Fruit fly (Drosophila melanogaster) whole organism, prepupa: ENCODE results near the gene Hsp26.
A peak's percentile ranks its signal among the peaks of the same experiment; 100 is the strongest.

Experiments
- CG10631 ChIP-seq: fragments of 200-800 bp; sonication (Bioruptor generic); optimal IDR thresholded peaks from 2 replicates; lab custom pipeline; 2016; ENCODE audit warnings: missing biosample characterization, missing genetic modification characterization
- CG10669 ChIP-seq: fragments of 200-800 bp; sonication (Bioruptor generic); optimal IDR thresholded peaks from 3 replicates; lab custom pipeline; 2018; ENCODE audit warnings: missing biosample characterization, mild to moderate bottlenecking, missing genetic modification characterization, moderate library complexity
- CG11294 ChIP-seq: fragments of 200-800 bp; sonication (Bioruptor generic); IDR thresholded peaks from 2 replicates; pipeline ENCODE4 v1.3.6; 2022; ENCODE audit warnings: missing biosample characterization, missing genetic modification characterization
- CG11762 ChIP-seq: fragments of 200-800 bp; sonication (Bioruptor generic); optimal IDR thresholded peaks from 3 replicates; lab custom pipeline; 2016; ENCODE audit warnings: missing biosample characterization, missing genetic modification characterization; ENCODE audit not compliant: insufficient read depth
- CG11902 ChIP-seq: fragments of 200-800 bp; sonication (Bioruptor generic); optimal IDR thresholded peaks from 3 replicates; lab custom pipeline; 2016; ENCODE audit warnings: missing biosample characterization, missing genetic modification characterization
- CG15336 ChIP-seq: fragments of 200-800 bp; sonication (Bioruptor generic); IDR thresholded peaks from 2 replicates; pipeline ENCODE4 v1.3.6; 2022; ENCODE audit warnings: missing biosample characterization, missing genetic modification characterization
- CG3032 ChIP-seq: fragments of 200-800 bp; optimal IDR thresholded peaks from 2 replicates; lab custom pipeline; 2019; ENCODE audit warnings: missing biosample characterization, mild to moderate bottlenecking, missing genetic modification characterization, moderate library complexity
- CG32006 ChIP-seq: fragments of 200-800 bp; sonication (Bioruptor generic); optimal IDR thresholded peaks from 3 replicates; lab custom pipeline; 2017; ENCODE audit warnings: missing biosample characterization, mild to moderate bottlenecking, missing genetic modification characterization
- CG34406 ChIP-seq: fragments of 200-800 bp; sonication (Bioruptor generic); optimal IDR thresholded peaks from 3 replicates; lab custom pipeline; 2016; ENCODE audit warnings: missing biosample characterization, missing genetic modification characterization
- CG4318 ChIP-seq: fragments of 200-800 bp; sonication (Bioruptor generic); optimal IDR thresholded peaks from 3 replicates; lab custom pipeline; 2017; ENCODE audit warnings: missing biosample characterization, mild to moderate bottlenecking, missing genetic modification characterization
- CG6808 ChIP-seq: fragments of 200-800 bp; sonication (Bioruptor generic); optimal IDR thresholded peaks from 3 replicates; lab custom pipeline; 2017; ENCODE audit warnings: missing biosample characterization, missing genetic modification characterization, mild to moderate bottlenecking, moderate library complexity, missing genetic modification reagents
- CG8119 ChIP-seq: fragments of 200-800 bp; sonication (Bioruptor generic); IDR thresholded peaks from 3 replicates; pipeline ENCODE4 v1.3.6; 2022; ENCODE audit warnings: missing biosample characterization, missing genetic modification characterization
- CG8319 ChIP-seq: fragments of 200-800 bp; sonication (Bioruptor generic); optimal IDR thresholded peaks from 3 replicates; lab custom pipeline; 2016; ENCODE audit warnings: missing biosample characterization, missing genetic modification characterization
- CG8632 ChIP-seq: fragments of 200-800 bp; sonication (Bioruptor generic); optimal IDR thresholded peaks from 3 replicates; lab custom pipeline; 2016; ENCODE audit warnings: missing biosample characterization, missing genetic modification characterization
- Eip75B ChIP-seq: fragments of 200-800 bp; sonication (Bioruptor generic); optimal IDR thresholded peaks from 3 replicates; lab custom pipeline; 2016; ENCODE audit warnings: missing biosample characterization, missing genetic modification characterization
- Eip78C ChIP-seq: fragments of 200-800 bp; sonication (Bioruptor generic); peaks from one replicate; lab custom pipeline; 2016; ENCODE audit warnings: missing biosample characterization, missing genetic modification characterization
- Eip93F ChIP-seq: fragments of 200-800 bp; sonication (Bioruptor generic); optimal IDR thresholded peaks from 2 replicates; lab custom pipeline; 2016; ENCODE audit warnings: missing biosample characterization, mild to moderate bottlenecking, missing genetic modification characterization
- Ets21C ChIP-seq: fragments of 200-800 bp; sonication (Bioruptor generic); optimal IDR thresholded peaks from 3 replicates; lab custom pipeline; 2016; ENCODE audit warnings: missing biosample characterization, missing genetic modification characterization
- Ets96B ChIP-seq: fragments of 200-800 bp; optimal IDR thresholded peaks from 2 replicates; lab custom pipeline; 2019; ENCODE audit warnings: missing biosample characterization, mild to moderate bottlenecking, missing genetic modification characterization, moderate library complexity
- Gug ChIP-seq: fragments of 200-800 bp; sonication (Bioruptor generic); IDR thresholded peaks from 2 replicates; pipeline ENCODE4 v1.3.6; 2022; ENCODE audit warnings: missing biosample characterization, missing genetic modification characterization
- Hr38 ChIP-seq: sonication (Bioruptor generic); optimal IDR thresholded peaks from 2 replicates; lab custom pipeline; 2016; ENCODE audit warnings: missing biosample characterization, missing genetic modification characterization
- Hr39 ChIP-seq: fragments of 200-800 bp; sonication (Bioruptor generic); optimal IDR thresholded peaks from 2 replicates; lab custom pipeline; 2016; ENCODE audit warnings: missing biosample characterization, missing genetic modification characterization
- Hr4 ChIP-seq: fragments of 200-800 bp; sonication (Bioruptor generic); optimal IDR thresholded peaks from 3 replicates; lab custom pipeline; 2016; ENCODE audit warnings: missing biosample characterization, missing genetic modification characterization
- Lpt ChIP-seq: fragments of 200-800 bp; sonication (Bioruptor generic); optimal IDR thresholded peaks from 3 replicates; lab custom pipeline; 2016; ENCODE audit warnings: missing biosample characterization, missing genetic modification characterization
- Met ChIP-seq: fragments of 200-800 bp; sonication (Bioruptor generic); optimal IDR thresholded peaks from 3 replicates; lab custom pipeline; 2016; ENCODE audit warnings: missing biosample characterization, missing genetic modification characterization
- OdsH ChIP-seq: fragments of 200-800 bp; sonication (Bioruptor generic); optimal IDR thresholded peaks from 3 replicates; lab custom pipeline; 2016; ENCODE audit warnings: missing biosample characterization, missing genetic modification characterization
- Smox ChIP-seq: fragments of 200-800 bp; sonication (Bioruptor generic); optimal IDR thresholded peaks from 3 replicates; lab custom pipeline; 2016; ENCODE audit warnings: missing biosample characterization, missing genetic modification characterization
- Sox102F ChIP-seq: fragments of 200-800 bp; sonication (Bioruptor generic); optimal IDR thresholded peaks from 2 replicates; lab custom pipeline; 2016; ENCODE audit warnings: missing biosample characterization, mild to moderate bottlenecking, missing genetic modification characterization
- Sox15 ChIP-seq: fragments of 200-800 bp; sonication (Bioruptor generic); optimal IDR thresholded peaks from 3 replicates; lab custom pipeline; 2016; ENCODE audit warnings: missing biosample characterization, missing genetic modification characterization
- acj6 ChIP-seq: fragments of 200-800 bp; sonication (Bioruptor generic); optimal IDR thresholded peaks from 3 replicates; lab custom pipeline; 2016; ENCODE audit warnings: missing biosample characterization, missing genetic modification characterization
- cyc ChIP-seq: fragments of 200-800 bp; sonication (Bioruptor generic); optimal IDR thresholded peaks from 3 replicates; lab custom pipeline; 2016; ENCODE audit warnings: missing biosample characterization, missing genetic modification characterization
- esn ChIP-seq: fragments of 200-800 bp; sonication (Bioruptor generic); optimal IDR thresholded peaks from 2 replicates; lab custom pipeline; 2016; ENCODE audit warnings: missing biosample characterization, mild to moderate bottlenecking, missing genetic modification characterization, moderate library complexity
- fd85E ChIP-seq: fragments of 200-800 bp; sonication (Bioruptor generic); optimal IDR thresholded peaks from 3 replicates; lab custom pipeline; 2016; ENCODE audit warnings: missing biosample characterization, missing genetic modification characterization
- fkh ChIP-seq: fragments of 200-800 bp; sonication (Bioruptor generic); optimal IDR thresholded peaks from 3 replicates; lab custom pipeline; 2017; ENCODE audit warnings: missing biosample characterization, mild to moderate bottlenecking, missing genetic modification characterization, moderate library complexity
- lz ChIP-seq: fragments of 200-800 bp; sonication (Bioruptor generic); optimal IDR thresholded peaks from 3 replicates; lab custom pipeline; 2016; ENCODE audit warnings: missing biosample characterization, missing genetic modification characterization
- pdm3 ChIP-seq: fragments of 200-800 bp; sonication (Bioruptor generic); optimal IDR thresholded peaks from 3 replicates; lab custom pipeline; 2016; ENCODE audit warnings: missing biosample characterization, missing genetic modification characterization
- salr ChIP-seq, 2 experiments: fragments of 200-800 bp; sonication (Bioruptor generic); optimal IDR thresholded peaks; 3 replicates each; lab custom pipeline; 2016 to 2018; ENCODE audit warnings: missing biosample characterization in 2 of 2, missing genetic modification characterization in 2 of 2, mild to moderate bottlenecking in 1 of 2
- spab ChIP-seq: fragments of 200-800 bp; sonication (Bioruptor generic); optimal IDR thresholded peaks from 2 replicates; lab custom pipeline; 2017; ENCODE audit warnings: missing biosample characterization, mild to moderate bottlenecking, missing genetic modification characterization, missing genetic modification reagents
- ss ChIP-seq, 2 experiments: fragments of 200-800 bp; sonication (Bioruptor generic); optimal IDR thresholded peaks; 2 replicates in 1 of 2; 3 replicates in 1 of 2; lab custom pipeline; 2017 to 2018; ENCODE audit warnings: mild to moderate bottlenecking in 2 of 2, missing biosample characterization in 2 of 2, missing genetic modification characterization in 2 of 2, moderate library complexity in 1 of 2
- svp ChIP-seq: fragments of 200-800 bp; sonication (Bioruptor generic); peaks from one replicate; lab custom pipeline; 2016; ENCODE audit warnings: missing biosample characterization, missing genetic modification characterization
- vri ChIP-seq: fragments of 200-800 bp; sonication (Bioruptor generic); optimal IDR thresholded peaks from 3 replicates; lab custom pipeline; 2016; ENCODE audit warnings: missing biosample characterization, mild to moderate bottlenecking, missing genetic modification characterization

The Hsp26 gene

dm6 chr3L:9422636-9423419 is 45.6 kb upstream of the Hsp26 start, which contains the start of gene aay (continued):
- TF ChIP-seq Sox15 (GFP tag; lab: Kevin White, UChicago) (peak; percentile 98), CG15336 (GFP tag; lab: Robert Waterston, UW) (peak; percentile 99), Smox (GFP tag; lab: Kevin White, UChicago) (peak; percentile 99), acj6 (GFP tag; lab: Kevin White, UChicago) (peak; percentile 99), CG4318 (GFP tag; lab: Kevin White, UChicago) (peak; percentile 94), OdsH (GFP tag; lab: Kevin White, UChicago) (peak; percentile 99), CG34406 (GFP tag; lab: Kevin White, UChicago) (peak; percentile 100), lz (GFP tag; lab: Kevin White, UChicago) (peak; percentile 99), Lpt (GFP tag; lab: Kevin White, UChicago) (peak; percentile 97), CG8319 (GFP tag; lab: Kevin White, UChicago) (peak; percentile 98), CG32006 (peak; percentile 99), CG11902 (GFP tag; lab: Kevin White, UChicago) (peak; percentile 98), spab (GFP tag; lab: Kevin White, UChicago) (peak; percentile 95), CG8119 (GFP tag; lab: Robert Waterston, UW) (peak; percentile 99), salr (GFP tag; optimal IDR thresholded peaks at IDR 0.05; lab: Kevin White, UChicago) (peak; percentile 95 to 96), CG11762 (GFP tag; lab: Kevin White, UChicago) (peak; percentile 98), CG10631 (peak; percentile 99), CG3032 (peak; percentile 97), fkh (GFP tag; lab: Kevin White, UChicago) (peak; percentile 92), Hr4 (GFP tag; lab: Kevin White, UChicago) (peak; percentile 99), svp (GFP tag; lab: Kevin White, UChicago) (peak; percentile 100), Hr39 (GFP tag; lab: Kevin White, UChicago) (peak; percentile 99), CG6808 (GFP tag; lab: Kevin White, UChicago) (peak; percentile 95), Hr38 (GFP tag; lab: Kevin White, UChicago) (peak; percentile 21), Sox102F (GFP tag; lab: Kevin White, UChicago) (peak; percentile 100), Eip93F (GFP tag; lab: Kevin White, UChicago) (peak; percentile 99), Ets96B (tag; lab: Kevin White, UChicago) (peak; percentile 98), pdm3 (peak; percentile 99)

DNA sequence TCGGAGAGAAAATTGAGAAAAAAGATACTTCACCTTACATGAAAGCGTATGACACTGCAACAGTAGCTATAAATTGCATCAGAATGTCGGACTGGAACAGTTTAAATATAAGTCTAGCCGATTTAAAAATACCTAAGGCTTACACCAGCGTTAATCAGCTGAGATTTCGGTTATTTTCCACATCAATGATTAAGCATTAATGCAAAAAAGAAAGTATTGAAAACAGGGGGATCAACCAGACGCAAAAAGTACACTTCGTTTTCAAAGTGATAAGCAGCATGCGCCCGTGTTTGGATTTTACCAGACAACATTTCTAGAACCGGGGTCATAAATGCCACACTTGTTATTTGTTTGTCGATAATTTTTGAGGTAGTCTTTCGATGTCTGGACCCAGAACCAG is 44.9 kb upstream of the Hsp26 start:
- TF ChIP-seq Eip78C (GFP tag; lab: Kevin White, UChicago) (peak; percentile 8), esn (GFP tag; lab: Kevin White, UChicago) (no peak)
- TF ChIP-seq, all 60 proteins: peak for 1

- TF ChIP-seq ss (GFP tag; optimal IDR thresholded peaks at IDR 0.05; lab: Kevin White, UChicago) (peak in 1 of 2 experiments; percentile 52), vri (no peak), CG6808 (GFP tag; lab: Kevin White, UChicago) (no peak)
These were observed 44.4 kb upstream of the Hsp26 start for dm6 chr3L:9421621-9422020.

dm6 chr3L:9420819-9421130 is 43.5 kb upstream of the Hsp26 start:
- TF ChIP-seq Eip75B (GFP tag; lab: Kevin White, UChicago): no peak
- TF ChIP-seq Eip78C (GFP tag; lab: Kevin White, UChicago): no peak
- TF ChIP-seq CG10669 (GFP tag; lab: Kevin White, UChicago): no peak
- TF ChIP-seq Gug: no peak
- TF ChIP-seq spab (GFP tag; lab: Kevin White, UChicago): no peak
- no peak for TF ChIP-seq CG6808 (GFP tag; lab: Kevin White, UChicago)
- no peak for TF ChIP-seq cyc
- no peak for TF ChIP-seq Eip93F (GFP tag; lab: Kevin White, UChicago)
- no peak for TF ChIP-seq CG8319 (GFP tag; lab: Kevin White, UChicago)
- no peak for TF ChIP-seq Ets21C (GFP tag; lab: Kevin White, UChicago)
- TF ChIP-seq vri: no peak
- TF ChIP-seq OdsH (GFP tag; lab: Kevin White, UChicago): no peak
- no peak for TF ChIP-seq fd85E (GFP tag; lab: Kevin White, UChicago)
- no peak for TF ChIP-seq CG11294
- no peak for TF ChIP-seq CG32006
- TF ChIP-seq CG8632 (GFP tag; lab: Kevin White, UChicago): no peak
- no peak for TF ChIP-seq CG8119 (GFP tag; lab: Robert Waterston, UW)
- no peak for TF ChIP-seq Met
